Worm (Caenorhabditis elegans) whole organism, L4/young adult: ENCODE measurements around the gene bath-21.
"Not testable (repeated sequence)": the region's sequence is repeated elsewhere in the genome, so short reads cannot be mapped to it uniquely, and the experiment has no call there.

ENCODE experiments used
- dao-5 ChIP-seq: sonication (generic microtip); optimal IDR thresholded peaks from 2 replicates; lab custom pipeline; 2016; ENCODE audit warnings: missing genotype, missing genetic modification characterization, moderate library complexity, missing compliant biosample characterization
- him-1 ChIP-seq: sonication (generic microtip); optimal IDR thresholded peaks from 2 replicates; lab custom pipeline; 2016; ENCODE audit warnings: missing genotype, missing genetic modification reagents, missing genetic modification characterization, missing compliant biosample characterization

DNA sequence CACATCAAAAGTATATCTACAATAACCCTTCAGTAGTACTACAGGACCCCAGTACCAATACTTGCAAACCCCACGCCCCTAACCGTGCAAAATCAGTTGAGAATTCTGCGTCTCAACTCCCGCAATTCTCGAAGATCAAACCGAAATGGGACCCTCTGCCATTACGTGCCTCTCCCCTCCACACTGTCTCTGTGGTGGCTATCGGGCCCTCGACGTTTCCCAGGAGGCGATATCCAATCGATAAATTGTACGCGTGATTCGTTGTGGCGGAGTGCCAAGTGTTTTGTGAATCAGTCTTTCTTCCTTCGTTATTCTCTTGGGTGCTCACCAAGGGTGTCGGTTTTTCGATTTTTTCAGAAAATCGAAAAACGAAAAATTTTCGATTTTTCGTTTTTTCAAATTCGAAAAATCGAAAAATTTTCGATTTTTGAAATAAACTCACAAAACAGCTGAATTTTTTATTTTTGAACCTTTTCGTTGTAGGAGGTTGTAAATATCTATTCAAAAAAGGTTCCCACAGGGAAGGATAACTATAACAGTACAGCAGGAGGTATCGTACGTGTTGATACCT is 41.1 kb upstream of the bath-21 start, which contains the start of gene F07E5.12:
- TF ChIP-seq him-1, dao-5 (tag; lab: Kevin White, UChicago): not testable (repeated sequence)
